Worm (Caenorhabditis elegans): ENCODE measurements around the gene K07H8.7.

K07H8.7 gene

ce11 chrIV:8301925-8302324 lies 42.1 kb upstream of the K07H8.7 start:
- TF ChIP-seq dve-1 (tag; optimal IDR thresholded peaks at IDR 0.05): no peak
- no peak for TF ChIP-seq pag-3 (tag; optimal IDR thresholded peaks at IDR 0.05; ENCODE audit: borderline replicate concordance)
- no peak for TF ChIP-seq ztf-16 (tag; optimal IDR thresholded peaks at IDR 0.05)
- no peak for TF ChIP-seq ceh-34 (tag; optimal IDR thresholded peaks at IDR 0.05)

- no peak for TF ChIP-seq unc-3 (GFP tag; conservative IDR thresholded peaks at IDR 0.05)
- no peak for TF ChIP-seq unc-3 (tag; optimal IDR thresholded peaks at IDR 0.05)
- TF ChIP-seq elt-4 (tag; optimal IDR thresholded peaks at IDR 0.05): no peak
- no peak for TF ChIP-seq odd-2 (tag; optimal IDR thresholded peaks at IDR 0.05)
- TF ChIP-seq pha-4 (tag; optimal IDR thresholded peaks at IDR 0.05): no peak
- no peak for TF ChIP-seq hlh-15 (tag; optimal IDR thresholded peaks at IDR 0.05)
These were observed 40.7 kb upstream of the K07H8.7 start, which contains the start of gene F35H10.5 for ce11 chrIV:8300468-8300867. Gene F35H10.5, plus strand, starts transcription at chrIV:8300768.

ce11 chrIV:8299636-8300035 lies 39.8 kb upstream of the K07H8.7 start, which contains the start of gene F35H10.6:
Gene F35H10.6, plus strand, starts transcription at chrIV:8299936.
- TF ChIP-seq pax-1 (tag; optimal IDR thresholded peaks at IDR 0.05) (no peak), ztf-16 (tag; optimal IDR thresholded peaks at IDR 0.05) (no peak), rnt-1 (tag; optimal IDR thresholded peaks at IDR 0.05) (no peak), pat-9 (tag; optimal IDR thresholded peaks at IDR 0.05) (no peak), zip-5 (tag; optimal IDR thresholded peaks at IDR 0.05) (no peak), sox-2 (GFP tag; IDR thresholded peaks at IDR 0.05) (no peak), T23F11.4 (GFP tag; optimal IDR thresholded peaks at IDR 0.05) (no peak), ceh-24 (tag; optimal IDR thresholded peaks at IDR 0.05) (no peak), lin-11 (tag; optimal IDR thresholded peaks at IDR 0.05) (no peak)

- TF ChIP-seq odd-2 (tag; optimal IDR thresholded peaks at IDR 0.05) (no peak), ceh-18 (tag; optimal IDR thresholded peaks at IDR 0.05) (no peak), gmeb-2 (tag; optimal IDR thresholded peaks at IDR 0.05) (no peak), ceh-24 (tag; optimal IDR thresholded peaks at IDR 0.05) (no peak), unc-3 (GFP tag; conservative IDR thresholded peaks at IDR 0.05) (no peak), unc-3 (tag; optimal IDR thresholded peaks at IDR 0.05) (no peak), ceh-45 (GFP tag; IDR thresholded peaks at IDR 0.05) (no peak), ama-1 (optimal IDR thresholded peaks at IDR 0.05) (no peak), pag-3 (tag; optimal IDR thresholded peaks at IDR 0.05; ENCODE audit: borderline replicate concordance) (no peak), ztf-16 (tag; optimal IDR thresholded peaks at IDR 0.05) (no peak), syd-9 (tag; optimal IDR thresholded peaks at IDR 0.05) (no peak), ceh-30 (tag; optimal IDR thresholded peaks at IDR 0.05) (no peak)
These were observed 37.4 kb upstream of the K07H8.7 start, which contains the start of gene nprl-3 for ce11 chrIV:8297192-8297591. Gene nprl-3, plus strand, starts transcription at chrIV:8297492.

ce11 chrIV:8294650-8295049 lies 34.8 kb upstream of the K07H8.7 start, which contains the start of gene tbce-1:
Gene tbce-1, plus strand, starts transcription at chrIV:8294690.
- no peak for TF ChIP-seq zip-5 (tag; optimal IDR thresholded peaks at IDR 0.05)
- TF ChIP-seq C38D4.7 (GFP tag; optimal IDR thresholded peaks at IDR 0.05): no peak
- TF ChIP-seq F13H6.1 (tag; optimal IDR thresholded peaks at IDR 0.05): no peak
- no peak for TF ChIP-seq syd-9 (tag; optimal IDR thresholded peaks at IDR 0.05)
- no peak for TF ChIP-seq sox-2 (GFP tag; IDR thresholded peaks at IDR 0.05)
- TF ChIP-seq fax-1 (tag; optimal IDR thresholded peaks at IDR 0.05): no peak
- TF ChIP-seq unc-86 (tag; optimal IDR thresholded peaks at IDR 0.05): no peak
- TF ChIP-seq pat-9 (tag; optimal IDR thresholded peaks at IDR 0.05): no peak
- no peak for TF ChIP-seq ceh-19 (GFP tag; optimal IDR thresholded peaks at IDR 0.05)
- no peak for TF ChIP-seq ets-4 (tag; optimal IDR thresholded peaks at IDR 0.05)
- no peak for TF ChIP-seq elt-4 (tag; optimal IDR thresholded peaks at IDR 0.05)
- no peak for TF ChIP-seq mec-3 (tag; optimal IDR thresholded peaks at IDR 0.05; ENCODE audit: borderline replicate concordance)
- TF ChIP-seq pqm-1 (tag; optimal IDR thresholded peaks at IDR 0.05): no peak
- no peak for TF ChIP-seq ceh-48 (tag; optimal IDR thresholded peaks at IDR 0.05)
- no peak for TF ChIP-seq hlh-8 (tag; optimal IDR thresholded peaks at IDR 0.05)
- no peak for TF ChIP-seq ceh-9 (tag; optimal IDR thresholded peaks at IDR 0.05)
- no peak for TF ChIP-seq ceh-34 (tag; optimal IDR thresholded peaks at IDR 0.05)

Data from whole organism, late embryonic.